Fruit fly (Drosophila melanogaster) whole organism, embryonic: ENCODE results near the gene CG2278.

Experiments used
- ATbp ChIP-seq: fragments of 200-800 bp; sonication (Bioruptor generic); optimal IDR thresholded peaks from 2 replicates; lab custom pipeline; 2017; ENCODE audit warnings: missing biosample characterization, mild to moderate bottlenecking, missing genetic modification characterization, missing genetic modification reagents
- Antp ChIP-seq: fragments of 200-800 bp; sonication (Bioruptor generic); optimal IDR thresholded peaks from 3 replicates; lab custom pipeline; 2016; ENCODE audit warnings: missing biosample characterization, missing genetic modification characterization
- CG10366 ChIP-seq: fragments of 200-800 bp; sonication (Bioruptor generic); IDR thresholded peaks from 2 replicates; pipeline ENCODE4 v1.3.6; 2022; ENCODE audit warnings: missing biosample characterization, missing genetic modification characterization
- CG11093 ChIP-seq: fragments of 200-800 bp; sonication (Bioruptor generic); IDR thresholded peaks from 3 replicates; pipeline ENCODE4 v1.3.6; 2022; ENCODE audit warnings: missing biosample characterization, missing genetic modification characterization
- CG11695 ChIP-seq: fragments of 200-800 bp; sonication (Bioruptor generic); IDR thresholded peaks from 3 replicates; pipeline ENCODE4 v1.3.6; 2022; ENCODE audit warnings: missing biosample characterization, missing genetic modification characterization
- CG12659 ChIP-seq: fragments of 200-800 bp; sonication (Bioruptor generic); optimal IDR thresholded peaks from 3 replicates; lab custom pipeline; 2017; ENCODE audit warnings: mild to moderate bottlenecking, missing biosample characterization, missing genetic modification reagents, missing genetic modification characterization
- CG13123 ChIP-seq: fragments of 200-800 bp; sonication (Bioruptor generic); optimal IDR thresholded peaks from 2 replicates; lab custom pipeline; 2016; ENCODE audit warnings: missing biosample characterization, missing genetic modification characterization
- CG14667 ChIP-seq: fragments of 200-800 bp; sonication (Bioruptor generic); IDR thresholded peaks from 2 replicates; pipeline ENCODE4 v1.3.6; 2022; ENCODE audit warnings: missing biosample characterization, missing genetic modification characterization
- CG31441 ChIP-seq: fragments of 200-800 bp; sonication (Bioruptor generic); IDR thresholded peaks from 2 replicates; pipeline ENCODE4 v1.3.6; 2022; ENCODE audit warnings: missing biosample characterization, missing genetic modification characterization
- CG3163 ChIP-seq: fragments of 200-800 bp; sonication (Bioruptor generic); optimal IDR thresholded peaks from 3 replicates; lab custom pipeline; 2016; ENCODE audit warnings: missing biosample characterization, missing genetic modification characterization
- CG33557 ChIP-seq: fragments of 200-800 bp; sonication (Bioruptor generic); optimal IDR thresholded peaks from 2 replicates; lab custom pipeline; 2019; ENCODE audit warnings: missing biosample characterization, mild to moderate bottlenecking, missing genetic modification characterization, moderate library complexity
- CG34422 ChIP-seq: fragments of 200-800 bp; sonication (Bioruptor generic); IDR thresholded peaks from 3 replicates; pipeline ENCODE4 v1.3.6; 2022; ENCODE audit warnings: missing biosample characterization, missing genetic modification characterization
- CG3995 ChIP-seq: fragments of 200-800 bp; sonication (Bioruptor generic); optimal IDR thresholded peaks from 3 replicates; lab custom pipeline; 2016; ENCODE audit warnings: missing biosample characterization, missing genetic modification characterization
- CG4424 ChIP-seq: fragments of 200-800 bp; sonication (Bioruptor generic); optimal IDR thresholded peaks from 3 replicates; lab custom pipeline; 2016; ENCODE audit warnings: missing biosample characterization, missing genetic modification characterization
- CG5180 ChIP-seq: fragments of 200-800 bp; sonication (Bioruptor generic); optimal IDR thresholded peaks from 3 replicates; lab custom pipeline; 2017; ENCODE audit warnings: missing biosample characterization, missing genetic modification characterization, mild to moderate bottlenecking, moderate library complexity, missing genetic modification reagents
- CG6689 ChIP-seq: fragments of 200-800 bp; sonication (Bioruptor generic); IDR thresholded peaks from 2 replicates; pipeline ENCODE4 v1.3.6; 2022; ENCODE audit warnings: missing biosample characterization, missing genetic modification characterization
- CG8281 ChIP-seq: fragments of 200-800 bp; sonication (Bioruptor generic); optimal IDR thresholded peaks from 2 replicates; lab custom pipeline; 2018; ENCODE audit warnings: missing biosample characterization, mild to moderate bottlenecking, missing genetic modification characterization, moderate library complexity
- Doc3 ChIP-seq: fragments of 200-800 bp; sonication (Bioruptor generic); IDR thresholded peaks from 3 replicates; pipeline ENCODE4 v1.3.6; 2022; ENCODE audit warnings: missing biosample characterization, missing genetic modification characterization; ENCODE audit not compliant: partially characterized antibody
- E2f2 ChIP-seq: fragments of 200-800 bp; sonication (Bioruptor generic); IDR thresholded peaks from 2 replicates; pipeline ENCODE4 v1.3.6; 2022; ENCODE audit warnings: missing biosample characterization, missing genetic modification characterization
- Fer1 ChIP-seq: fragments of 200-800 bp; sonication (Bioruptor generic); optimal IDR thresholded peaks from 2 replicates; lab custom pipeline; 2017; ENCODE audit warnings: missing biosample characterization, mild to moderate bottlenecking, missing genetic modification characterization
- Hmx ChIP-seq: fragments of 200-800 bp; sonication (Bioruptor generic); optimal IDR thresholded peaks from 2 replicates; lab custom pipeline; 2016; ENCODE audit warnings: missing biosample characterization, missing genetic modification characterization
- Hr51 ChIP-seq, 2 experiments: fragments of 200-800 bp; sonication (Bioruptor generic); optimal IDR thresholded peaks; 2 replicates in 1 of 2; 3 replicates in 1 of 2; lab custom pipeline; 2016 to 2018; ENCODE audit warnings: missing biosample characterization in 2 of 2, missing genetic modification characterization in 2 of 2, mild to moderate bottlenecking in 1 of 2, moderate library complexity in 1 of 2
- Hsf ChIP-seq: fragments of 200-800 bp; sonication (Bioruptor generic); optimal IDR thresholded peaks from 3 replicates; lab custom pipeline; 2016; ENCODE audit warnings: missing biosample characterization, missing genetic modification characterization
- MESR4 ChIP-seq: fragments of 200-800 bp; sonication (Bioruptor generic); optimal IDR thresholded peaks from 2 replicates; lab custom pipeline; 2018; ENCODE audit warnings: missing biosample characterization, mild to moderate bottlenecking, missing genetic modification characterization, moderate library complexity
- MTF-1 ChIP-seq: fragments of 200-800 bp; sonication (Bioruptor generic); optimal IDR thresholded peaks from 2 replicates; lab custom pipeline; 2018; ENCODE audit warnings: missing biosample characterization, mild to moderate bottlenecking, missing genetic modification characterization, borderline replicate concordance
- Med ChIP-seq: fragments of 200-800 bp; sonication (Bioruptor generic); peaks from one replicate; lab custom pipeline; 2016; ENCODE audit warnings: missing biosample characterization, missing genetic modification characterization, mild to moderate bottlenecking, inconsistent platforms, moderate library complexity
- Oaz ChIP-seq: fragments of 200-800 bp; sonication (Bioruptor generic); IDR thresholded peaks from 2 replicates; pipeline ENCODE4 v1.3.6; 2022; ENCODE audit warnings: missing biosample characterization, missing genetic modification characterization
- Trl ChIP-seq, 3 experiments: fragments of >200 bp in 2 of 3; fragments of 200-800 bp in 1 of 3; sonication (Bioruptor generic) in 1 of 3; optimal IDR thresholded peaks; 2 replicates in 1 of 3; 3 replicates in 2 of 3; lab custom pipeline; 2016 to 2017; ENCODE audit warnings: missing biosample characterization in 1 of 3, missing genetic modification characterization in 1 of 3
- ab ChIP-seq: fragments of 200-800 bp; sonication (Bioruptor generic); optimal IDR thresholded peaks from 2 replicates; lab custom pipeline; 2016; ENCODE audit warnings: missing biosample characterization, missing genetic modification characterization
- abd-A ChIP-seq: fragments of 200-800 bp; sonication (Bioruptor generic); optimal IDR thresholded peaks from 3 replicates; lab custom pipeline; 2019; ENCODE audit warnings: missing biosample characterization, mild to moderate bottlenecking, missing genetic modification characterization, moderate library complexity
- ato ChIP-seq: fragments of 200-800 bp; sonication (Bioruptor generic); IDR thresholded peaks from 2 replicates; pipeline ENCODE4 v1.3.6; 2022; ENCODE audit warnings: missing biosample characterization, missing genetic modification characterization; ENCODE audit not compliant: partially characterized antibody
- bab2 ChIP-seq: fragments of 200-800 bp; sonication (Bioruptor generic); optimal IDR thresholded peaks from 2 replicates; lab custom pipeline; 2016; ENCODE audit warnings: missing biosample characterization, missing genetic modification characterization
- chif ChIP-seq, 2 experiments: fragments of 200-800 bp; sonication (Bioruptor generic); optimal IDR thresholded peaks; 3 replicates each; lab custom pipeline; 2016; ENCODE audit warnings: missing biosample characterization in 2 of 2, missing genetic modification characterization in 2 of 2
- crol ChIP-seq: fragments of 200-800 bp; sonication (Bioruptor generic); IDR thresholded peaks from 2 replicates; pipeline ENCODE4 v1.3.6; 2022; ENCODE audit warnings: missing biosample characterization, missing genetic modification characterization
- cwo ChIP-seq: fragments of 200-800 bp; sonication (Bioruptor generic); optimal IDR thresholded peaks from 3 replicates; lab custom pipeline; 2017; ENCODE audit warnings: missing biosample characterization, missing genetic modification characterization, mild to moderate bottlenecking, moderate library complexity, missing genetic modification reagents
- dpn ChIP-seq, 2 experiments: fragments of 200-800 bp; sonication (Bioruptor generic); optimal IDR thresholded peaks; 3 replicates each; lab custom pipeline; 2016; ENCODE audit warnings: missing biosample characterization in 2 of 2, missing genetic modification characterization in 2 of 2
- gem ChIP-seq: fragments of 200-800 bp; sonication (Bioruptor generic); optimal IDR thresholded peaks from 2 replicates; lab custom pipeline; 2019; ENCODE audit warnings: missing biosample characterization, mild to moderate bottlenecking, missing genetic modification characterization, moderate library complexity
- grau ChIP-seq: fragments of 200-800 bp; optimal IDR thresholded peaks from 3 replicates; lab custom pipeline; 2019; ENCODE audit warnings: missing biosample characterization, mild to moderate bottlenecking, missing genetic modification characterization, moderate library complexity
- jigr1 ChIP-seq: fragments of 200-800 bp; sonication (Bioruptor generic); IDR thresholded peaks from 3 replicates; pipeline ENCODE4 v1.3.6; 2022; ENCODE audit warnings: missing biosample characterization, missing genetic modification characterization
- kay ChIP-seq: fragments of 200-800 bp; sonication (Bioruptor generic); optimal IDR thresholded peaks from 2 replicates; lab custom pipeline; 2016; ENCODE audit warnings: missing biosample characterization, missing genetic modification characterization
- kni ChIP-seq: fragments of 200-800 bp; sonication (Bioruptor generic); optimal IDR thresholded peaks from 3 replicates; lab custom pipeline; 2017; ENCODE audit warnings: mild to moderate bottlenecking, missing biosample characterization, missing genetic modification reagents, missing genetic modification characterization
- nmo ChIP-seq: fragments of 200-800 bp; sonication (Bioruptor generic); optimal IDR thresholded peaks from 2 replicates; lab custom pipeline; 2018; ENCODE audit warnings: missing biosample characterization, mild to moderate bottlenecking, missing genetic modification characterization, moderate library complexity
- psq ChIP-seq: fragments of 200-800 bp; sonication (Bioruptor generic); optimal IDR thresholded peaks from 2 replicates; lab custom pipeline; 2017; ENCODE audit warnings: missing biosample characterization, missing genetic modification characterization
- stwl ChIP-seq: fragments of 200-800 bp; sonication (Bioruptor generic); optimal IDR thresholded peaks from 3 replicates; lab custom pipeline; 2018; ENCODE audit warnings: missing biosample characterization, mild to moderate bottlenecking, missing genetic modification characterization, moderate library complexity
- tgo ChIP-seq: fragments of 200-800 bp; sonication (Bioruptor generic); IDR thresholded peaks from 3 replicates; pipeline ENCODE4 v1.3.6; 2022; ENCODE audit warnings: missing biosample characterization, missing genetic modification characterization
- trh ChIP-seq: fragments of 200-800 bp; sonication (Bioruptor generic); optimal IDR thresholded peaks from 2 replicates; lab custom pipeline; 2016; ENCODE audit warnings: missing biosample characterization, missing genetic modification characterization
- twi ChIP-seq: fragments of 200-800 bp; optimal IDR thresholded peaks from 2 replicates; lab custom pipeline; 2019; ENCODE audit warnings: missing biosample characterization, mild to moderate bottlenecking, missing genetic modification characterization, moderate library complexity
- tx ChIP-seq: fragments of 200-800 bp; sonication (Bioruptor generic); optimal IDR thresholded peaks from 2 replicates; lab custom pipeline; 2016; ENCODE audit warnings: missing biosample characterization, missing genetic modification characterization
- zen2 ChIP-seq: fragments of 200-800 bp; sonication (Bioruptor generic); IDR thresholded peaks from 3 replicates; pipeline ENCODE4 v1.3.6; 2022; ENCODE audit warnings: missing biosample characterization, missing genetic modification characterization; ENCODE audit not compliant: partially characterized antibody

Gene CG2278

DNA sequence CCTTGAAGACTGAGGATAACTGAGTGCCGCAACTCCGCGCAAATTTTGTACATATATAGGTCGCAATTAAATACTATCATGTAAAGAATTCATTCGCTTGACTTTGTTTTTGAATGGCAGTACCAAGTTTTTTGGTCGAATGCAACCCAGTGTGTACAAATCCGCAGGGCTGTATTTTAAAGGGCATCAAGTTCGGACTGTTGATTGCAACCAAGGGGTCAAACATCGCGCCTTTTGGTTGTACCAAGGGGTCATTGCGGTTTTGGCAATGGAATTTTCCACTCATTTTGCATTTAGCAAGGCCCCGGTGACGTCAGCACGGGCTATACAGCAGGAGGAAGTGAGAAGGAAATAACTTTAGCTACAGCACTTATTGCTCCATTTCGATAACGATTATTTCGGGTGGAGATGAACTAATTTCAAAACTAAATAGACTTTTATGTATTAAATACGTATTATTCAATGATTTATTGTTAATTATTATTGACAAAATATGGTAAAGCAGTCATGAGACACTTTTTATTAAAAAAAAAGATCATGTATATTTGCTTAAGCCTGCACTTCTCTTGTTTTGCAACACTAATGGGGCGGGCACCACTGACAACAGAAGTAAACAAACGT, 38.3 kb downstream of the CG2278 start, which contains the start of gene CG10958 (continued):
- peak; percentile 59 for TF ChIP-seq CG4424 (GFP tag; lab: Kevin White, UChicago)
- TF ChIP-seq tgo (GFP tag; lab: Robert Waterston, UW) = peak; percentile 64
- TF ChIP-seq CG11695 (GFP tag; lab: Robert Waterston, UW) = peak; percentile 36; the same call in 1 of the 3 replicates
- TF ChIP-seq crol (GFP tag; lab: Robert Waterston, UW) = no peak
- TF ChIP-seq CG3163 (GFP tag; lab: Kevin White, UChicago) = no peak
- TF ChIP-seq zen2 (GFP tag; lab: Robert Waterston, UW) = no peak
- peak; percentile 68 for TF ChIP-seq Fer1 (GFP tag; lab: Kevin White, UChicago)
- TF ChIP-seq bab2 (GFP tag; lab: Kevin White, UChicago) = no peak
- TF ChIP-seq chif (GFP tag; optimal IDR thresholded peaks at IDR 0.05; lab: Kevin White, UChicago) = peak in 1 of 2 experiments; percentile 13
- TF ChIP-seq CG8281 = no peak
- peak; percentile 59 for TF ChIP-seq grau (tag; lab: Kevin White, UChicago)
- peak; percentile 18 for TF ChIP-seq cwo
- TF ChIP-seq stwl (tag; lab: Kevin White, UChicago) = peak; percentile 61
- TF ChIP-seq trh (GFP tag; lab: Kevin White, UChicago) = no peak
- peak; percentile 55 for TF ChIP-seq E2f2 (GFP tag; lab: Robert Waterston, UW)
- TF ChIP-seq Trl (optimal IDR thresholded peaks at IDR 0.05; lab: Kevin White, UChicago) = no peak
- TF ChIP-seq Trl (GFP tag; optimal IDR thresholded peaks at IDR 0.05; lab: Kevin White, UChicago) = peak; percentile 12
- TF ChIP-seq CG11093 = no peak
- TF ChIP-seq tx = no peak
- TF ChIP-seq twi = no peak
- no peak for TF ChIP-seq abd-A
- peak; percentile 64; the same call in 1 of the 2 replicates for TF ChIP-seq CG6689 (GFP tag; lab: Robert Waterston, UW)
- peak; percentile 47 for TF ChIP-seq Hsf (GFP tag; lab: Kevin White, UChicago)
- TF ChIP-seq ATbp (GFP tag; lab: Kevin White, UChicago) = no peak
- no peak for TF ChIP-seq CG3995 (GFP tag; lab: Kevin White, UChicago)
- no peak for TF ChIP-seq ab (GFP tag; lab: Kevin White, UChicago)
- no peak for TF ChIP-seq ato (GFP tag; lab: Robert Waterston, UW)
- peak; percentile 1 for TF ChIP-seq psq (GFP tag; lab: Kevin White, UChicago)
- TF ChIP-seq Antp (GFP tag; lab: Kevin White, UChicago) = peak; percentile 9
- peak; percentile 14; the same call in 1 of the 3 replicates for TF ChIP-seq Doc3 (GFP tag; lab: Robert Waterston, UW)
- peak; percentile 77 for TF ChIP-seq gem (tag; lab: Kevin White, UChicago)
- TF ChIP-seq CG33557 = peak; percentile 20
- no peak for TF ChIP-seq jigr1 (GFP tag; lab: Robert Waterston, UW)
- 0 out of 2 replicates have a peak, but pooled peaks have one; percentile 33 for TF ChIP-seq Oaz
- TF ChIP-seq kni = peak; percentile 3
- peak; percentile 40; the same call in 1 of the 2 replicates for TF ChIP-seq CG14667 (GFP tag; lab: Robert Waterston, UW)
- TF ChIP-seq CG34422 = peak; percentile 42; the same call in 1 of the 3 replicates
- peak; percentile 34 for TF ChIP-seq CG5180 (GFP tag; lab: Kevin White, UChicago)
- TF ChIP-seq CG13123 = peak; percentile 21
- TF ChIP-seq Hr51 (GFP tag; optimal IDR thresholded peaks at IDR 0.05; lab: Kevin White, UChicago) = peak in 1 of 2 experiments; percentile 60
- TF ChIP-seq CG12659 = peak; percentile 48
- TF ChIP-seq MTF-1 (GFP tag; lab: Kevin White, UChicago) = no peak
- TF ChIP-seq CG31441 (GFP tag; lab: Robert Waterston, UW) = peak; percentile 46
- TF ChIP-seq dpn (GFP tag; optimal IDR thresholded peaks at IDR 0.05; lab: Kevin White, UChicago) = peak; percentile 26 to 81
- TF ChIP-seq Hmx (GFP tag; lab: Kevin White, UChicago) = no peak
- peak; percentile 49 for TF ChIP-seq nmo (GFP tag; lab: Kevin White, UChicago)
- peak; percentile 60 for TF ChIP-seq CG10366 (GFP tag; lab: Robert Waterston, UW)
- peak; percentile 79 for TF ChIP-seq Med (GFP tag; lab: Kevin White, UChicago)
- peak; percentile 39 for TF ChIP-seq kay (GFP tag; lab: Kevin White, UChicago)
- TF ChIP-seq MESR4 (GFP tag; lab: Kevin White, UChicago) = peak; percentile 68
